Fruit fly (Drosophila melanogaster): Measurements from ENCODE around the gene CG17327.

CG17327 gene

dm6 chr3R:13032323-13032722, 34.8 kb upstream of the CG17327 start, which contains the start of gene ry:
Gene ry, plus strand, starts transcription at chr3R:13032528.
- TF ChIP-seq vri (GFP tag; optimal IDR thresholded peaks at IDR 0.05) (peak; percentile 56), CG11902 (GFP tag; optimal IDR thresholded peaks at IDR 0.05) (no peak), CG8319 (GFP tag; optimal IDR thresholded peaks at IDR 0.05) (no peak), Eip78C (GFP tag) (peak; percentile 22)

dm6 chr3R:13030257-13031173, 33.0 kb upstream of the CG17327 start, which contains the start of the genes CG46281 and CG46280:
Gene CG46281, minus strand, starts transcription at chr3R:13030307.
Gene CG46280, minus strand, starts transcription at chr3R:13030659.
- TF ChIP-seq topi (GFP tag; optimal IDR thresholded peaks at IDR 0.05): no peak
- TF ChIP-seq vri (GFP tag; optimal IDR thresholded peaks at IDR 0.05): peak; percentile 17
- TF ChIP-seq CG6854 (GFP tag; optimal IDR thresholded peaks at IDR 0.05): no peak
- TF ChIP-seq CG3919 (GFP tag; optimal IDR thresholded peaks at IDR 0.05): no peak
- TF ChIP-seq Sox15 (GFP tag; optimal IDR thresholded peaks at IDR 0.05): no peak
- no peak for TF ChIP-seq spab (GFP tag; optimal IDR thresholded peaks at IDR 0.05)
- TF ChIP-seq esn (GFP tag; optimal IDR thresholded peaks at IDR 0.05): peak; percentile 57
- TF ChIP-seq acj6 (GFP tag; optimal IDR thresholded peaks at IDR 0.05): no peak
- TF ChIP-seq fd59A (GFP tag; optimal IDR thresholded peaks at IDR 0.05): no peak
- no peak for TF ChIP-seq salr (GFP tag; optimal IDR thresholded peaks at IDR 0.05)
- TF ChIP-seq CG6808 (GFP tag; optimal IDR thresholded peaks at IDR 0.05): no peak
- TF ChIP-seq Gug (GFP tag; IDR thresholded peaks at IDR 0.05): no peak
- peak; percentile 10 for TF ChIP-seq CG3032 (tag; optimal IDR thresholded peaks at IDR 0.05)
- TF ChIP-seq Ets96B (tag; optimal IDR thresholded peaks at IDR 0.05): no peak
- no peak for TF ChIP-seq eg (GFP tag; IDR thresholded peaks at IDR 0.05)
- no peak for TF ChIP-seq fd85E (GFP tag; optimal IDR thresholded peaks at IDR 0.05)
- peak; percentile 43 for TF ChIP-seq lz (GFP tag; optimal IDR thresholded peaks at IDR 0.05)
- TF ChIP-seq CG11762 (GFP tag; optimal IDR thresholded peaks at IDR 0.05; ENCODE audit: insufficient read depth): no peak

- TF ChIP-seq achi (GFP tag; optimal IDR thresholded peaks at IDR 0.05): no peak
- TF ChIP-seq CG8319 (GFP tag; optimal IDR thresholded peaks at IDR 0.05): no peak
- TF ChIP-seq CG31627 (GFP tag; optimal IDR thresholded peaks at IDR 0.05): no peak
- TF ChIP-seq eg (GFP tag; IDR thresholded peaks at IDR 0.05): no peak
- TF ChIP-seq acj6 (GFP tag; optimal IDR thresholded peaks at IDR 0.05): no peak
- no peak for TF ChIP-seq CG32006 (GFP tag; optimal IDR thresholded peaks at IDR 0.05)
- no peak for TF ChIP-seq ss (GFP tag; optimal IDR thresholded peaks at IDR 0.05)
- TF ChIP-seq CG9139 (GFP tag; optimal IDR thresholded peaks at IDR 0.05): no peak
- TF ChIP-seq dsx (GFP tag; optimal IDR thresholded peaks at IDR 0.05; ENCODE audit: poor library complexity, severe bottlenecking): no peak
- no peak for TF ChIP-seq Met (GFP tag; optimal IDR thresholded peaks at IDR 0.05)
- TF ChIP-seq CG10631 (GFP tag; optimal IDR thresholded peaks at IDR 0.05): no peak
Measured at dm6 chr3R:13018995-13019394, 21.5 kb upstream of the CG17327 start.

dm6 chr3R:13018284-13018900, 20.9 kb upstream of the CG17327 start:
- TF ChIP-seq pdm3 (GFP tag; optimal IDR thresholded peaks at IDR 0.05) (no peak), vri (GFP tag; optimal IDR thresholded peaks at IDR 0.05) (peak; percentile 98), Met (GFP tag; optimal IDR thresholded peaks at IDR 0.05) (no peak), fd85E (GFP tag; optimal IDR thresholded peaks at IDR 0.05) (no peak), CG6854 (GFP tag; optimal IDR thresholded peaks at IDR 0.05) (no peak)

dm6 chr3R:13017623-13018036, 20.1 kb upstream of the CG17327 start:
- no peak for TF ChIP-seq Eip75B (GFP tag; optimal IDR thresholded peaks at IDR 0.05)
- no peak for TF ChIP-seq Sox14 (GFP tag; optimal IDR thresholded peaks at IDR 0.05)
- TF ChIP-seq Gug (GFP tag; IDR thresholded peaks at IDR 0.05): no peak
- no peak for TF ChIP-seq esn (GFP tag; optimal IDR thresholded peaks at IDR 0.05)
- TF ChIP-seq net (GFP tag; optimal IDR thresholded peaks at IDR 0.05): no peak
- TF ChIP-seq CG6792 (GFP tag; optimal IDR thresholded peaks at IDR 0.05): no peak
- TF ChIP-seq fd85E (GFP tag; optimal IDR thresholded peaks at IDR 0.05): no peak
- TF ChIP-seq CG3032 (tag; optimal IDR thresholded peaks at IDR 0.05): no peak
- TF ChIP-seq CG6854 (GFP tag; optimal IDR thresholded peaks at IDR 0.05): no peak
- TF ChIP-seq Lpt (GFP tag; optimal IDR thresholded peaks at IDR 0.05): peak; percentile 15
- no peak for TF ChIP-seq Hr4 (GFP tag; optimal IDR thresholded peaks at IDR 0.05)
- no peak for TF ChIP-seq CG7368 (GFP tag; optimal IDR thresholded peaks at IDR 0.05)
- TF ChIP-seq vri (GFP tag; optimal IDR thresholded peaks at IDR 0.05): peak; percentile 96
- peak; percentile 40 for TF ChIP-seq CG15336 (GFP tag; IDR thresholded peaks at IDR 0.05)
- no peak for TF ChIP-seq CG4318 (GFP tag; optimal IDR thresholded peaks at IDR 0.05)
- no peak for TF ChIP-seq CG32006 (GFP tag; optimal IDR thresholded peaks at IDR 0.05)
- no peak for TF ChIP-seq CG6276 (GFP tag; optimal IDR thresholded peaks at IDR 0.05)
- no peak for TF ChIP-seq lz (GFP tag; optimal IDR thresholded peaks at IDR 0.05)
